Worm (Caenorhabditis elegans) whole organism, mixed stage, embryonic: Measurements from ENCODE around the gene srh-282.

Experiments used
- bed-3 ChIP-seq: fragments of 200-800 bp; sonication (Bioruptor generic); optimal IDR thresholded peaks from 3 replicates; lab custom pipeline; 2018; ENCODE audit warnings: mild to moderate bottlenecking, missing genetic modification characterization, moderate library complexity, missing compliant biosample characterization
- blmp-1 ChIP-seq: fragments of 150-350 bp; optimal IDR thresholded peaks from 2 replicates; lab custom pipeline; 2014; ENCODE audit warnings: missing biosample characterization, missing genetic modification characterization
- ceh-43 ChIP-seq: fragments of 200-800 bp; sonication (Bioruptor generic); optimal IDR thresholded peaks from 2 replicates; lab custom pipeline; 2018; ENCODE audit warnings: mild to moderate bottlenecking, missing genetic modification characterization, moderate library complexity, missing compliant biosample characterization
- ceh-83 ChIP-seq: fragments of 200-800 bp; sonication (Bioruptor generic); optimal IDR thresholded peaks from 2 replicates; lab custom pipeline; 2018; ENCODE audit warnings: mild to moderate bottlenecking, missing genetic modification characterization, missing compliant biosample characterization
- cnd-1 ChIP-seq: fragments of 200-800 bp; sonication (Bioruptor generic); optimal IDR thresholded peaks from 2 replicates; lab custom pipeline; 2018; ENCODE audit warnings: mild to moderate bottlenecking, missing genetic modification characterization, missing compliant biosample characterization
- drap-1 ChIP-seq: fragments of 200-800 bp; sonication (Bioruptor generic); optimal IDR thresholded peaks from 3 replicates; lab custom pipeline; 2018; ENCODE audit warnings: mild to moderate bottlenecking, missing genetic modification characterization, missing compliant biosample characterization
- elt-1 ChIP-seq: sonication (generic microtip); optimal IDR thresholded peaks from 2 replicates; lab custom pipeline; 2017; ENCODE audit warnings: missing genetic modification characterization, mild to moderate bottlenecking, missing compliant biosample characterization, antibody characterized with exemption, moderate library complexity, borderline replicate concordance; ENCODE audit not compliant: insufficient read depth
- elt-3 ChIP-seq: fragments of 150-350 bp; optimal IDR thresholded peaks from 2 replicates; lab custom pipeline; 2014; ENCODE audit warnings: missing biosample characterization, missing genetic modification characterization
- flh-1 ChIP-seq: fragments of 200-800 bp; sonication (Bioruptor generic); optimal IDR thresholded peaks from 2 replicates; lab custom pipeline; 2018; ENCODE audit warnings: mild to moderate bottlenecking, missing genetic modification characterization, moderate library complexity, missing compliant biosample characterization
- ham-2 ChIP-seq: fragments of 200-800 bp; sonication (Bioruptor generic); optimal IDR thresholded peaks from 2 replicates; lab custom pipeline; 2018; ENCODE audit warnings: mild to moderate bottlenecking, missing genetic modification characterization, missing compliant biosample characterization
- lin-13 ChIP-seq: fragments of 150-350 bp; optimal IDR thresholded peaks from 2 replicates; lab custom pipeline; 2014; ENCODE audit warnings: missing biosample characterization, missing genetic modification characterization
- lin-32 ChIP-seq: fragments of 200-800 bp; sonication (Bioruptor generic); optimal IDR thresholded peaks from 2 replicates; lab custom pipeline; 2018; ENCODE audit warnings: mild to moderate bottlenecking, missing genetic modification characterization, missing compliant biosample characterization
- mab-5 ChIP-seq: fragments of 150-350 bp; optimal IDR thresholded peaks from 2 replicates; lab custom pipeline; 2014; ENCODE audit warnings: missing biosample characterization, missing genetic modification characterization
- mep-1 ChIP-seq: fragments of 150-350 bp; optimal IDR thresholded peaks from 2 replicates; lab custom pipeline; 2017; ENCODE audit warnings: missing biosample characterization, missing genetic modification reagents, missing genetic modification characterization, inconsistent platforms
- mls-2 ChIP-seq: sonication (generic microtip); optimal IDR thresholded peaks from 2 replicates; lab custom pipeline; 2016; ENCODE audit warnings: mild to moderate bottlenecking, missing genetic modification characterization, moderate library complexity, missing compliant biosample characterization
- nhr-2 ChIP-seq: fragments of 150-350 bp; optimal IDR thresholded peaks from 2 replicates; lab custom pipeline; 2014; ENCODE audit warnings: missing biosample characterization, missing genetic modification characterization
- nhr-237 ChIP-seq: fragments of 150-350 bp; optimal IDR thresholded peaks from 2 replicates; lab custom pipeline; 2014; ENCODE audit warnings: missing biosample characterization, missing genetic modification characterization
- pha-4 ChIP-seq: fragments of 150-350 bp; optimal IDR thresholded peaks from 2 replicates; lab custom pipeline; 2018; ENCODE audit warnings: missing biosample characterization, missing genetic modification reagents, missing genetic modification characterization
- sem-2 ChIP-seq: fragments of 200-800 bp; sonication (Bioruptor generic); optimal IDR thresholded peaks from 2 replicates; lab custom pipeline; 2018; ENCODE audit warnings: mild to moderate bottlenecking, missing genetic modification characterization, missing compliant biosample characterization
- snpc-4 ChIP-seq: fragments of 150-350 bp; optimal IDR thresholded peaks from 2 replicates; lab custom pipeline; 2014; ENCODE audit warnings: missing biosample characterization, missing genetic modification characterization
- sptf-1 ChIP-seq: sonication (generic microtip); optimal IDR thresholded peaks from 2 replicates; lab custom pipeline; 2017; ENCODE audit warnings: mild to moderate bottlenecking, missing genetic modification characterization, moderate library complexity, missing compliant biosample characterization
- tbx-8 ChIP-seq: fragments of 200-800 bp; sonication (Bioruptor generic); optimal IDR thresholded peaks from 2 replicates; lab custom pipeline; 2018; ENCODE audit warnings: mild to moderate bottlenecking, missing genetic modification characterization, moderate library complexity, missing compliant biosample characterization
- unc-120 ChIP-seq: sonication (generic microtip); optimal IDR thresholded peaks from 2 replicates; lab custom pipeline; 2017; ENCODE audit warnings: missing genetic modification characterization, missing compliant biosample characterization; ENCODE audit not compliant: poor library complexity, severe bottlenecking
- unc-39 ChIP-seq: fragments of 150-350 bp; optimal IDR thresholded peaks from 2 replicates; lab custom pipeline; 2014; ENCODE audit warnings: missing biosample characterization, missing genetic modification characterization
- unc-62 ChIP-seq: fragments of 150-350 bp; optimal IDR thresholded peaks from 2 replicates; lab custom pipeline; 2014; ENCODE audit warnings: missing biosample characterization, missing genetic modification reagents, missing genetic modification characterization
- zip-8 ChIP-seq: fragments of 150-350 bp; optimal IDR thresholded peaks from 2 replicates; lab custom pipeline; 2014; ENCODE audit warnings: missing biosample characterization, missing genetic modification characterization
- ztf-11 ChIP-seq: fragments of 150-350 bp; optimal IDR thresholded peaks from 2 replicates; lab custom pipeline; 2014; ENCODE audit warnings: missing biosample characterization, missing genetic modification characterization

Gene srh-282

DNA sequence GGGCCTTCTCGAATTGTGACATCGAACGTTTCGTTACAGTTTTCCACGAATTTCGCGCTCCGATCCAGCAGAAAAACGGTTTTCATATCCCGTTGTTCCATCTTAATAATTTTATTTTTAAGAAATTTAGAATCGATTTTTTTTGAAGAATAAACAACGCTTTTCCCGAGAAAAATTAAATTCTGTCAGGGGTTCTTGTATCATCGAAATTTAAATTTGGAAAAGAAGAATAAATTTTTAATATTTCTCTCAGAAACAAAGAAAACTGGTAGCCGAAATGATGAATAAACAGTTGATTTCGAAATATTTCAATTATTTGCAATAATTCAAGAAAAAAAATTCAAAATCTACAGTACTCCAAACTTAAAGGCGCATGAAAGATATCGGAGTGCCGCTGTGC, 35.8 kb downstream of the srh-282 start, which contains the start of gene ints-13:
Gene ints-13, minus strand, starts transcription at position 101 of the 400 bp plus-strand sequence.
- no peak for TF ChIP-seq drap-1 (GFP tag; lab: Kevin White, UChicago)
- TF ChIP-seq flh-1 (GFP tag; lab: Kevin White, UChicago) = no peak
- TF ChIP-seq ceh-83 (GFP tag; lab: Kevin White, UChicago) = no peak
- TF ChIP-seq mep-1 (tag; lab: Kevin White, UChicago) = no peak
- no peak for TF ChIP-seq pha-4 (tag; lab: Kevin White, UChicago)
- TF ChIP-seq elt-3 (tag; lab: Kevin White, UChicago) = no peak
- no peak for TF ChIP-seq ztf-11 (tag; lab: Kevin White, UChicago)
- TF ChIP-seq sptf-1 = no peak
- TF ChIP-seq tbx-8 (GFP tag; lab: Kevin White, UChicago) = no peak
- TF ChIP-seq cnd-1 = no peak
- no peak for TF ChIP-seq nhr-237 (tag; lab: Kevin White, UChicago)
- no peak for TF ChIP-seq lin-13

DNA sequence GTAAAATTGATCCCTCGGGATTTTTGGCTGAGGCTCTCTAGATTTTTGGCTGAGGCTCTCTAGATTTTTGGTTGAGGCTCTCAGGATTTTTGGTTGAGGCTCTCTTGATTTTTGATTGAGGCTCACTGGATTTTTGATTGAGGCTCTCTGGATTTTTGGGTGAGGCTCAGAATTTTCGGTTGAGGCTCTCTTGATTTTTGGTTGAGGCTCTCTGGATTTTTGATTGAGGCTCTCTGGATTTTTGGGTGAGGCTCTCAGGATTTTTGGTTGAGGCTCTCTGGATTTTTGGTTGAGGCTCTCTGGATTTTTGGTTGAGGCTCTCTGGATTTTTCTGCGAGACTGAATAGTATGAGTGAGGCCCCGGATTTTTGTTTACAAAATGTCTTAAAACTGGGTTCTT, 37.1 kb downstream of the srh-282 start:
- TF ChIP-seq sptf-1 = no peak
- TF ChIP-seq nhr-2 (tag; lab: Kevin White, UChicago) = no peak
- no peak for TF ChIP-seq unc-39
- TF ChIP-seq blmp-1 = no peak
- no peak for TF ChIP-seq mls-2
- no peak for TF ChIP-seq elt-1 (tag; lab: Kevin White, UChicago)
- no peak for TF ChIP-seq lin-13
- no peak for TF ChIP-seq unc-120 (tag; lab: Kevin White, UChicago)
- no peak for TF ChIP-seq drap-1 (GFP tag; lab: Kevin White, UChicago)
- TF ChIP-seq mab-5 (tag; lab: Kevin White, UChicago) = no peak
- TF ChIP-seq ham-2 = no peak
- TF ChIP-seq flh-1 (GFP tag; lab: Kevin White, UChicago) = no peak
- TF ChIP-seq zip-8 (tag; lab: Kevin White, UChicago) = no peak
- no peak for TF ChIP-seq sem-2 (GFP tag; lab: Kevin White, UChicago)
- no peak for TF ChIP-seq ceh-43 (GFP tag; lab: Kevin White, UChicago)
- no peak for TF ChIP-seq unc-62 (GFP tag; lab: Kevin White, UChicago)
- TF ChIP-seq snpc-4 (tag; lab: Kevin White, UChicago) = no peak
- TF ChIP-seq nhr-237 (tag; lab: Kevin White, UChicago) = no peak
- TF ChIP-seq, all 35 proteins: peak for 0

- TF ChIP-seq mep-1 (tag; lab: Kevin White, UChicago) = no peak
- no peak for TF ChIP-seq lin-32 (GFP tag; lab: Kevin White, UChicago)
- TF ChIP-seq bed-3 (GFP tag; lab: Kevin White, UChicago) = no peak
Observed at ce11 chrIV:231673-232072, 41.5 kb downstream of the srh-282 start, which contains the start of gene gtf-2H1. TSS of gene gtf-2H1 (minus strand) at chrIV:231773.
